Worm (Caenorhabditis elegans) whole organism, early embryonic: ENCODE measurements around the gene H23N18.6.

Experiments
- B0310.2 ChIP-seq: sonication (generic microtip); optimal IDR thresholded peaks from 2 replicates; lab custom pipeline; 2016; ENCODE audit warnings: mild to moderate bottlenecking, missing genetic modification characterization, missing compliant biosample characterization
- F13C5.2 ChIP-seq: sonication (generic microtip); optimal IDR thresholded peaks from 2 replicates; lab custom pipeline; 2017; ENCODE audit warnings: mild to moderate bottlenecking, missing genetic modification characterization, inconsistent platforms, missing compliant biosample characterization
- aly-1 ChIP-seq: sonication (generic microtip); optimal IDR thresholded peaks from 2 replicates; lab custom pipeline; 2016; ENCODE audit warnings: missing genetic modification characterization, missing compliant biosample characterization
- ama-1 ChIP-seq: fragments of 150-350 bp; optimal IDR thresholded peaks from 2 replicates; lab custom pipeline; 2014
- ceh-13 ChIP-seq: fragments of 200-800 bp; sonication (Bioruptor generic); optimal IDR thresholded peaks from 2 replicates; lab custom pipeline; 2018; ENCODE audit warnings: mild to moderate bottlenecking, missing genetic modification characterization, missing compliant biosample characterization
- ceh-36 ChIP-seq: sonication (generic microtip); optimal IDR thresholded peaks from 2 replicates; lab custom pipeline; 2016; ENCODE audit warnings: missing genetic modification characterization, inconsistent platforms, missing compliant biosample characterization
- ets-7 ChIP-seq: sonication (generic microtip); optimal IDR thresholded peaks from 2 replicates; lab custom pipeline; 2016; ENCODE audit warnings: missing genotype, missing genetic modification characterization, missing compliant biosample characterization
- flt-1 ChIP-seq: fragments of 200-800 bp; sonication (Bioruptor generic); IDR thresholded peaks from 2 replicates; pipeline ENCODE4 v1.3.6; 2022; ENCODE audit warnings: missing genetic modification characterization, missing compliant biosample characterization
- hmbx-1 ChIP-seq: sonication (generic microtip); optimal IDR thresholded peaks from 2 replicates; lab custom pipeline; 2016; ENCODE audit warnings: mild to moderate bottlenecking, missing genetic modification characterization, missing compliant biosample characterization
- hmg-4 ChIP-seq: fragments of 200-800 bp; sonication (Bioruptor generic); optimal IDR thresholded peaks from 2 replicates; lab custom pipeline; 2018; ENCODE audit warnings: mild to moderate bottlenecking, missing genetic modification characterization, missing compliant biosample characterization
- hnd-1 ChIP-seq: sonication (generic microtip); optimal IDR thresholded peaks from 2 replicates; lab custom pipeline; 2016; ENCODE audit warnings: missing genetic modification characterization, missing compliant biosample characterization
- pes-1 ChIP-seq: fragments of 200-800 bp; sonication (Bioruptor generic); IDR thresholded peaks from 2 replicates; pipeline ENCODE4 v1.3.6; 2022; ENCODE audit warnings: missing genetic modification reagents, missing genetic modification characterization, missing compliant biosample characterization
- scrt-1 ChIP-seq: fragments of 200-800 bp; sonication (Bioruptor generic); IDR thresholded peaks from 2 replicates; pipeline ENCODE4 v1.3.6; 2022; ENCODE audit warnings: missing genetic modification characterization, missing compliant biosample characterization
- sea-1 ChIP-seq: fragments of 200-800 bp; sonication (Bioruptor generic); conservative IDR thresholded peaks from 2 replicates; pipeline ENCODE4 v1.3.6; 2022; ENCODE audit warnings: missing genetic modification characterization, missing compliant biosample characterization
- tbx-11 ChIP-seq: fragments of 200-800 bp; sonication (Bioruptor generic); IDR thresholded peaks from 2 replicates; pipeline ENCODE4 v1.3.6; 2022; ENCODE audit warnings: missing genetic modification characterization, missing compliant biosample characterization
- tbx-37 ChIP-seq: fragments of 200-800 bp; sonication (Bioruptor generic); conservative IDR thresholded peaks from 2 replicates; pipeline ENCODE4 v1.3.6; 2022; ENCODE audit warnings: missing genetic modification reagents, missing genetic modification characterization, missing compliant biosample characterization
- tra-4 ChIP-seq: sonication (generic microtip); optimal IDR thresholded peaks from 2 replicates; lab custom pipeline; 2017; ENCODE audit warnings: missing genetic modification characterization, missing compliant biosample characterization

H23N18.6 gene

ce11 chrV:4932814-4933213 lies 17.9 kb upstream of the H23N18.6 start, which contains the start of gene C02E7.10:
TSS of gene C02E7.10 (minus strand) at chrV:4933045.
- TF ChIP-seq ama-1 (lab: Kevin White, UChicago) (no peak), ets-7 (tag; lab: Kevin White, UChicago) (no peak), tra-4 (no peak), hnd-1 (tag; lab: Kevin White, UChicago) (no peak), flt-1 (GFP tag; lab: Robert Waterston, UW) (no peak), sea-1 (GFP tag; lab: Robert Waterston, UW) (no peak), scrt-1 (no peak), aly-1 (tag; lab: Kevin White, UChicago) (no peak), F13C5.2 (tag; lab: Kevin White, UChicago) (no peak), hmg-4 (no peak), ceh-13 (GFP tag; lab: Kevin White, UChicago) (no peak), pes-1 (GFP tag; lab: Robert Waterston, UW) (no peak)

- TF ChIP-seq tra-4 (no peak), aly-1 (tag; lab: Kevin White, UChicago) (no peak), ceh-36 (no peak), ama-1 (lab: Kevin White, UChicago) (no peak), pes-1 (GFP tag; lab: Robert Waterston, UW) (no peak), sea-1 (GFP tag; lab: Robert Waterston, UW) (no peak)
Observed at ce11 chrV:4929842-4930241, 15.0 kb upstream of the H23N18.6 start, which contains the start of gene str-205. TSS of gene str-205 (minus strand) at chrV:4929942.

DNA sequence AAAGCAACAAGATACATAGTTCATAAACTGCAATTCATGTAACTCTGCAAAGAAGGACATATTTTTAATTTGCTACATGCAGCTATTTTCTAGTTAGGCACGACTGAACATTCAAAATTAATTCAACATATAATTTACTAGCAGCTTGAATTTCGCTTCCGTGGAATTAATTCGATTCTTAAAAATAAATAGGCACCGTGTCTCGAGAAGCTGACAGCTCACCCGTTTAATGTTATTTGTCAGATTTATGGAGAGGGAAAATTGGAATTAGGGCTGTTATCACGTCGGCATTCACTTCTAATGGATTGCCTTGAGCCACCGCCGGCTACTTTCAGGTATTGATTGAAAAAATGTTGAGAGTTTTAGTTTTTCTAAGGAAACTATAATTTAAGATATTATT lies 11.5 kb upstream of the H23N18.6 start, which contains the start of gene srh-21:
srh-21 (plus strand) TSS at position 301 of the 400 bp plus-strand sequence.
- no peak for TF ChIP-seq ama-1 (lab: Kevin White, UChicago)
- TF ChIP-seq hnd-1 (tag; lab: Kevin White, UChicago), result no peak

DNA sequence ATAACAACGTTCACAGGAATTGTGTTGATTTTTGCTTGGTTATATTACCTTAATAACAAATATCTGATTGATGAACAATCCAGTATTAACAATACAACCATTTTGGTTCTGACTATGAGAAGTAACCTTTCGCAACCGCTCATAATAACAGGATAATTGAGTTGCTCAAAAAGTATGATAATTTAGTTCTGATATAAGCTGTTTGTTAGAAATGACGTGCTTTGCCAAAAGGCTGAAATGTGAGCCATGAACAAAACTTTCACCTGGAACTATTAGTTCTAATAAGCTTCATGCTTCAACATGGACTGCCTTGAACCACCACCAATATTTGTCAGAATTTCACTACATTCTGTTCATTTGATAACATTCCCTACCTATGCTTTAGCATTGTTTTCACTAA lies 9.7 kb upstream of the H23N18.6 start, which contains the start of gene srh-20:
srh-20 (plus strand) TSS at position 301 of the 400 bp plus-strand sequence.
- no peak for TF ChIP-seq hmbx-1
- TF ChIP-seq B0310.2, result no peak
- TF ChIP-seq tra-4, result no peak
- no peak for TF ChIP-seq aly-1 (tag; lab: Kevin White, UChicago)
- no peak for TF ChIP-seq hnd-1 (tag; lab: Kevin White, UChicago)
- TF ChIP-seq tbx-37 (GFP tag; lab: Robert Waterston, UW), result no peak
- TF ChIP-seq ets-7 (tag; lab: Kevin White, UChicago), result no peak
- TF ChIP-seq ama-1 (lab: Kevin White, UChicago), result no peak
- TF ChIP-seq tbx-11, result no peak
- no peak for TF ChIP-seq flt-1 (GFP tag; lab: Robert Waterston, UW)
- no peak for TF ChIP-seq pes-1 (GFP tag; lab: Robert Waterston, UW)

DNA sequence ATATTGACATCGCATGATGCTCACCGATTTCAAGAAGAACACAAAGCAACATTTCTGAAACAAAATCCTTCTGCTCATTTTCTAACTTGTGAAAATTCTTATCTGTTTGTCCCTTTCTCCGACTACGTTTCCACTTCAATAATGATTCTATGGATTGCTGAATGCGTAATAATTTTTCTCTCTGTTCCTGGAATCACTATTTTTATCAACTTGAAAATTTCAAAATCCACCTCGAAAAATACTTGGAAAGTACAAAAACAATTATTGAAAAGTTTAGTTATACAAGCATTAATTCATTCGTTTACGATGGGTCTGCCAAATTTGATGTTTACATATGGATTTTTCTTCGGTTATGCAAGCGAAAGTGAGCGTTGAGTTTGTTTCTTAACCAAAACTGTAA lies 7.1 kb upstream of the H23N18.6 start, which contains the start of gene srh-22:
srh-22 (plus strand) TSS at position 301 of the 400 bp plus-strand sequence.
- TF ChIP-seq F13C5.2 (tag; lab: Kevin White, UChicago) (no peak), sea-1 (GFP tag; lab: Robert Waterston, UW) (no peak), hmbx-1 (no peak), scrt-1 (no peak), aly-1 (tag; lab: Kevin White, UChicago) (no peak), tbx-11 (no peak), tbx-37 (GFP tag; lab: Robert Waterston, UW) (no peak), tra-4 (no peak), hnd-1 (tag; lab: Kevin White, UChicago) (no peak), B0310.2 (no peak)

- TF ChIP-seq hmg-4, result no peak
- TF ChIP-seq scrt-1, result no peak
- TF ChIP-seq ets-7 (tag; lab: Kevin White, UChicago), result no peak
- no peak for TF ChIP-seq ceh-13 (GFP tag; lab: Kevin White, UChicago)
- no peak for TF ChIP-seq tbx-11
- TF ChIP-seq hmbx-1, result no peak
Observed at ce11 chrV:4920690-4921152, 5.8 kb upstream of the H23N18.6 start, which contains the start of the genes C02E7.8 and srh-23. TSS of gene C02E7.8 (minus strand) at chrV:4920790. TSS of gene srh-23 (plus strand) at chrV:4921102.

ce11 chrV:4918664-4919257 lies 3.9 kb upstream of the H23N18.6 start, which contains the start of gene C02E7.6:
TSS of gene C02E7.6 (plus strand) at chrV:4919207.
- no peak for TF ChIP-seq hmg-4
- TF ChIP-seq ets-7 (tag; lab: Kevin White, UChicago), result no peak
- TF ChIP-seq hnd-1 (tag; lab: Kevin White, UChicago), result no peak
- TF ChIP-seq flt-1 (GFP tag; lab: Robert Waterston, UW), result no peak

DNA sequence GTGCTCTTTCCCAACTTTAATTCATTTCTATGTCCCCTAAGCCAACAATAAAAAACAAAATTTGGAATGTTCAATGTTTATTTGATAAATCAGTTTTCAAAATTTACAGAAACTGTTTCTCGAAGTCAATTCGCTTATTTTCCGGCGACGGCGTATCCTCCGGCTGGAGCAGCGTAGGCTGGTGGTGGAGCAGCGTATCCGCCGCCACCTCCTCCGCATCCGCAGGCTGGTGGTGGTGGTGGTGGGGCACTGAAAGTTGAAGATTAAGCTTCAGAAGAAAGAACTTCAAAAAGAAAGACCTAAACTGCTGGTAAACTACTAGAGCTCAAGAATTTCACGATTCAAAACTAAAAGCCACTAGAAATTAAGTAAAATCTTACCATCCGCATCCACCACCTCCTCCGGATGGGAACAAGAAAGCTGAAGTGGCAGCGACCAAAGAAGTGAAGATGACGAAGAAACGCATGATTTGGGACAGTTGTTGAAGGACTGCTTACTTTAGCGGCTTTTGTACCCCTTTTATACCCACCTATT lies 3.3 kb upstream of the H23N18.6 start, which contains the start of gene C02E7.7:
C02E7.7 (minus strand) TSS at position 484 of the 534 bp plus-strand sequence.
- TF ChIP-seq ets-7 (tag; lab: Kevin White, UChicago) (no peak), hmg-4 (no peak), F13C5.2 (tag; lab: Kevin White, UChicago) (no peak), hmbx-1 (no peak), B0310.2 (no peak), scrt-1 (no peak), tbx-37 (GFP tag; lab: Robert Waterston, UW) (no peak), ceh-13 (GFP tag; lab: Kevin White, UChicago) (no peak), tra-4 (no peak), tbx-11 (no peak), ceh-36 (no peak)
